Worm (Caenorhabditis elegans) whole organism, young adult: Measurements from ENCODE around the gene Y39A1C.1.

Source experiments
- C06A6.2 ChIP-seq: fragments of 200-800 bp; sonication (Bioruptor generic); conservative IDR thresholded peaks from 2 replicates; pipeline ENCODE4 v1.3.6; 2022; ENCODE audit warnings: missing genetic modification characterization, missing compliant biosample characterization
- D2030.7 ChIP-seq: fragments of 200-800 bp; sonication (Bioruptor generic); IDR thresholded peaks from 2 replicates; pipeline ENCODE4 v1.3.6; 2022; ENCODE audit warnings: missing genetic modification reagents, missing genetic modification characterization, missing compliant biosample characterization
- F49E8.2 ChIP-seq: sonication (generic microtip); optimal IDR thresholded peaks from 3 replicates; lab custom pipeline; 2017; ENCODE audit warnings: missing genetic modification characterization, mild to moderate bottlenecking, missing compliant biosample characterization, antibody characterized with exemption, moderate library complexity; ENCODE audit not compliant: insufficient read depth
- F55B11.4 ChIP-seq: sonication (generic microtip); optimal IDR thresholded peaks from 2 replicates; lab custom pipeline; 2016; ENCODE audit warnings: missing compliant biosample characterization, missing genetic modification characterization, borderline replicate concordance; ENCODE audit not compliant: insufficient read depth
- K12H6.12 ChIP-seq: fragments of 200-800 bp; sonication (Bioruptor generic); optimal IDR thresholded peaks from 2 replicates; lab custom pipeline; 2018; ENCODE audit warnings: mild to moderate bottlenecking, missing genetic modification characterization, missing compliant biosample characterization
- Y53F4B.3 ChIP-seq: fragments of 200-800 bp; sonication (Bioruptor generic); IDR thresholded peaks from 2 replicates; pipeline ENCODE4 v1.3.6; 2022; ENCODE audit warnings: missing genetic modification reagents, missing genetic modification characterization, missing compliant biosample characterization
- Y95B8A.8 ChIP-seq: fragments of 200-800 bp; sonication (Bioruptor generic); IDR thresholded peaks from 2 replicates; pipeline ENCODE4 v1.3.6; 2022; ENCODE audit warnings: missing genetic modification reagents, missing genetic modification characterization, missing compliant biosample characterization
- akir-1 ChIP-seq: fragments of 200-800 bp; sonication (Bioruptor generic); optimal IDR thresholded peaks from 2 replicates; lab custom pipeline; 2018; ENCODE audit warnings: mild to moderate bottlenecking, missing genetic modification characterization, moderate library complexity, missing compliant biosample characterization
- ama-1 ChIP-seq, 3 experiments: fragments of 150-350 bp in 1 of 3; sonication (generic microtip) in 2 of 3; optimal IDR thresholded peaks; 2 replicates each; lab custom pipeline; 2014 to 2018; ENCODE audit warnings: missing biosample characterization in 2 of 3, missing genetic modification characterization in 2 of 3, missing genetic modification reagents in 2 of 3
- aptf-2 ChIP-seq: fragments of 200-800 bp; sonication (Bioruptor generic); conservative IDR thresholded peaks from 2 replicates; pipeline ENCODE4 v1.3.6; 2022; ENCODE audit warnings: missing genetic modification reagents, missing genetic modification characterization, missing compliant biosample characterization
- aptf-3 ChIP-seq: fragments of 200-800 bp; sonication (Bioruptor generic); IDR thresholded peaks from 2 replicates; pipeline ENCODE4 v1.3.6; 2022; ENCODE audit warnings: missing genetic modification characterization, missing compliant biosample characterization
- attf-3 ChIP-seq: fragments of 200-800 bp; sonication (Bioruptor generic); conservative IDR thresholded peaks from 2 replicates; pipeline ENCODE4 v1.3.6; 2022; ENCODE audit warnings: missing genetic modification reagents, missing genetic modification characterization, missing compliant biosample characterization
- bed-2 ChIP-seq: fragments of 200-800 bp; sonication (Bioruptor generic); IDR thresholded peaks from 2 replicates; pipeline ENCODE4 v1.3.6; 2022; ENCODE audit warnings: missing genetic modification reagents, missing genetic modification characterization, missing compliant biosample characterization
- ccch-3 ChIP-seq: fragments of 200-800 bp; sonication (Bioruptor generic); optimal IDR thresholded peaks from 2 replicates; lab custom pipeline; 2018; ENCODE audit warnings: mild to moderate bottlenecking, missing genetic modification characterization, missing compliant biosample characterization
- cebp-2 ChIP-seq: fragments of 200-800 bp; sonication (Bioruptor generic); IDR thresholded peaks from 2 replicates; pipeline ENCODE4 v1.3.6; 2022; ENCODE audit warnings: missing genetic modification characterization, missing compliant biosample characterization
- ceh-100 ChIP-seq: fragments of 200-800 bp; sonication (Bioruptor generic); IDR thresholded peaks from 2 replicates; pipeline ENCODE4 v1.3.6; 2022; ENCODE audit warnings: missing genetic modification reagents, missing genetic modification characterization, missing compliant biosample characterization
- ceh-27 ChIP-seq: fragments of 200-800 bp; sonication (Bioruptor generic); optimal IDR thresholded peaks from 2 replicates; lab custom pipeline; 2018; ENCODE audit warnings: mild to moderate bottlenecking, missing genetic modification characterization, moderate library complexity, missing compliant biosample characterization
- ceh-40 ChIP-seq: fragments of 200-800 bp; sonication (Bioruptor generic); IDR thresholded peaks from 2 replicates; pipeline ENCODE4 v1.3.6; 2022; ENCODE audit warnings: missing genetic modification characterization, missing compliant biosample characterization
- ceh-58 ChIP-seq: fragments of 200-800 bp; sonication (Bioruptor generic); IDR thresholded peaks from 2 replicates; pipeline ENCODE4 v1.3.6; 2022; ENCODE audit warnings: missing genetic modification characterization, missing compliant biosample characterization
- die-1 ChIP-seq: sonication (generic microtip); optimal IDR thresholded peaks from 2 replicates; lab custom pipeline; 2016; ENCODE audit warnings: missing genotype, mild to moderate bottlenecking, missing genetic modification characterization, missing compliant biosample characterization
- hlh-26 ChIP-seq: fragments of 200-800 bp; sonication (Bioruptor generic); conservative IDR thresholded peaks from 2 replicates; pipeline ENCODE4 v1.3.6; 2022; ENCODE audit warnings: missing genetic modification reagents, missing genetic modification characterization, missing compliant biosample characterization
- hrde-1 ChIP-seq: sonication (generic microtip); optimal IDR thresholded peaks from 2 replicates; lab custom pipeline; 2016; ENCODE audit warnings: missing genetic modification characterization, mild to moderate bottlenecking, missing compliant biosample characterization, moderate library complexity, missing genotype, missing genetic modification reagents, borderline replicate concordance
- hsf-1 ChIP-seq: fragments of 200-800 bp; sonication (Bioruptor generic); IDR thresholded peaks from 2 replicates; pipeline ENCODE4 v1.3.6; 2022; ENCODE audit warnings: missing genetic modification reagents, missing genetic modification characterization, missing compliant biosample characterization
- lin-26 ChIP-seq: fragments of 200-800 bp; sonication (Bioruptor generic); IDR thresholded peaks from 2 replicates; pipeline ENCODE4 v1.3.6; 2022; ENCODE audit warnings: missing genetic modification reagents, missing genetic modification characterization, missing compliant biosample characterization
- lin-54 ChIP-seq: fragments of 200-800 bp; sonication (Bioruptor generic); optimal IDR thresholded peaks from 2 replicates; lab custom pipeline; 2018; ENCODE audit warnings: mild to moderate bottlenecking, missing genetic modification characterization, missing compliant biosample characterization
- lsl-1 ChIP-seq: fragments of 200-800 bp; sonication (Bioruptor generic); optimal IDR thresholded peaks from 2 replicates; lab custom pipeline; 2018; ENCODE audit warnings: mild to moderate bottlenecking, missing genetic modification characterization, moderate library complexity, missing compliant biosample characterization
- lsy-27 ChIP-seq: sonication (generic microtip); optimal IDR thresholded peaks from 2 replicates; lab custom pipeline; 2017; ENCODE audit warnings: missing genetic modification characterization, mild to moderate bottlenecking, missing compliant biosample characterization, antibody characterized with exemption, missing genotype, borderline replicate concordance; ENCODE audit not compliant: insufficient read depth
- madf-10 ChIP-seq: sonication (generic microtip); optimal IDR thresholded peaks from 2 replicates; lab custom pipeline; 2016; ENCODE audit warnings: mild to moderate bottlenecking, missing genetic modification characterization, missing compliant biosample characterization
- nfya-1 ChIP-seq: sonication (generic microtip); optimal IDR thresholded peaks from 2 replicates; lab custom pipeline; 2017; ENCODE audit warnings: antibody characterized with exemption, missing compliant biosample characterization, missing genetic modification characterization, borderline replicate concordance; ENCODE audit not compliant: insufficient read depth
- nfya-2 ChIP-seq: fragments of 200-800 bp; sonication (Bioruptor generic); IDR thresholded peaks from 2 replicates; pipeline ENCODE4 v1.3.6; 2022; ENCODE audit warnings: missing genetic modification reagents, missing genetic modification characterization, missing compliant biosample characterization
- nfyb-1 ChIP-seq: fragments of 200-800 bp; sonication (Bioruptor generic); IDR thresholded peaks from 2 replicates; pipeline ENCODE4 v1.3.6; 2022; ENCODE audit warnings: missing genetic modification reagents, missing genetic modification characterization, missing compliant biosample characterization
- nhr-120 ChIP-seq: fragments of 200-800 bp; sonication (Bioruptor generic); IDR thresholded peaks from 2 replicates; pipeline ENCODE4 v1.3.6; 2022; ENCODE audit warnings: missing genetic modification characterization, missing compliant biosample characterization
- nhr-27 ChIP-seq: fragments of 200-800 bp; sonication (Bioruptor generic); optimal IDR thresholded peaks from 2 replicates; lab custom pipeline; 2018; ENCODE audit warnings: mild to moderate bottlenecking, missing genetic modification characterization, moderate library complexity, missing compliant biosample characterization
- pha-4 ChIP-seq: fragments of 150-350 bp; sonication (generic microtip); optimal IDR thresholded peaks from 2 replicates; lab custom pipeline; 2014; ENCODE audit warnings: missing biosample characterization, missing genetic modification reagents, missing genetic modification characterization
- sea-2 ChIP-seq: fragments of 200-800 bp; sonication (Bioruptor generic); IDR thresholded peaks from 2 replicates; pipeline ENCODE4 v1.3.6; 2022; ENCODE audit warnings: missing genetic modification characterization, missing compliant biosample characterization
- sptf-2 ChIP-seq: fragments of 200-800 bp; sonication (Bioruptor generic); optimal IDR thresholded peaks from 2 replicates; lab custom pipeline; 2018; ENCODE audit warnings: mild to moderate bottlenecking, missing genetic modification characterization, missing compliant biosample characterization
- unc-130 ChIP-seq: sonication (generic microtip); optimal IDR thresholded peaks from 2 replicates; lab custom pipeline; 2016; ENCODE audit warnings: missing genetic modification reagents, missing genetic modification characterization, missing compliant biosample characterization
- xnd-1 ChIP-seq: sonication (generic microtip); optimal IDR thresholded peaks from 2 replicates; lab custom pipeline; 2016; ENCODE audit warnings: missing genotype, missing genetic modification reagents, missing genetic modification characterization, missing compliant biosample characterization
- zim-3 ChIP-seq: sonication (generic microtip); optimal IDR thresholded peaks from 2 replicates; lab custom pipeline; 2017; ENCODE audit warnings: mild to moderate bottlenecking, missing genetic modification characterization, moderate library complexity, missing compliant biosample characterization
- ztf-18 ChIP-seq: sonication (generic microtip); optimal IDR thresholded peaks from 2 replicates; lab custom pipeline; 2016; ENCODE audit warnings: missing genotype, mild to moderate bottlenecking, missing genetic modification characterization, missing compliant biosample characterization
- ztf-28 ChIP-seq: fragments of 200-800 bp; sonication (Bioruptor generic); IDR thresholded peaks from 2 replicates; pipeline ENCODE4 v1.3.6; 2022; ENCODE audit warnings: missing genetic modification reagents, missing genetic modification characterization, missing compliant biosample characterization

Y39A1C.1 gene

ce11 chrIII:10848858-10849257, 6.4 kb upstream of the Y39A1C.1 start, which contains the start of the genes fbxb-85 and hex-3 (continued):
- TF ChIP-seq nfya-1 (tag; lab: Kevin White, UChicago) (no peak), lin-54 (GFP tag; lab: Kevin White, UChicago) (peak; percentile 95), lsy-27 (no peak), ceh-58 (GFP tag; lab: Robert Waterston, UW) (no peak), nhr-27 (tag; lab: Kevin White, UChicago) (no peak), hlh-26 (no peak), ccch-3 (no peak), xnd-1 (tag; lab: Kevin White, UChicago) (peak; percentile 74), K12H6.12 (tag; lab: Kevin White, UChicago) (peak; percentile 82), ceh-27 (GFP tag; lab: Kevin White, UChicago) (peak; percentile 85), nhr-120 (GFP tag; lab: Robert Waterston, UW) (no peak), die-1 (peak; percentile 41), F49E8.2 (tag; lab: Kevin White, UChicago) (peak; percentile 65), ceh-40 (GFP tag; lab: Robert Waterston, UW) (no peak), hsf-1 (GFP tag; lab: Robert Waterston, UW) (peak; percentile 81), aptf-3 (GFP tag; lab: Robert Waterston, UW) (no peak), ztf-18 (peak; percentile 99), sea-2 (GFP tag; lab: Robert Waterston, UW) (0 out of 2 replicates have a peak, but pooled peaks have one; percentile 50), ama-1 (optimal IDR thresholded peaks at IDR 0.05; lab: Kevin White, UChicago) (peak; percentile 2), ama-1 (GFP tag; optimal IDR thresholded peaks at IDR 0.05; lab: Kevin White, UChicago) (peak in 1 of 2 experiments; percentile 29), Y95B8A.8 (GFP tag; lab: Robert Waterston, UW) (peak; percentile 44; the same call in 1 of the 2 replicates), nfyb-1 (peak; percentile 96), sptf-2 (no peak), C06A6.2 (peak; percentile 79), lin-26 (GFP tag; lab: Robert Waterston, UW) (peak; percentile 48; the same call in 1 of the 2 replicates)

- TF ChIP-seq unc-130 (peak; percentile 48), ceh-100 (GFP tag; lab: Robert Waterston, UW) (peak; percentile 87), zim-3 (tag; lab: Kevin White, UChicago) (no peak), bed-2 (GFP tag; lab: Robert Waterston, UW) (peak; percentile 56; the same call in 1 of the 2 replicates), Y53F4B.3 (GFP tag; lab: Robert Waterston, UW) (no peak), F49E8.2 (tag; lab: Kevin White, UChicago) (no peak), ztf-28 (GFP tag; lab: Robert Waterston, UW) (no peak), pha-4 (tag; lab: Kevin White, UChicago) (no peak), lsl-1 (GFP tag; lab: Kevin White, UChicago) (no peak), madf-10 (tag; lab: Kevin White, UChicago) (no peak), akir-1 (GFP tag; lab: Kevin White, UChicago) (peak; percentile 77), attf-3 (GFP tag; lab: Robert Waterston, UW) (0 out of 2 replicates have a peak, but pooled peaks have one; percentile 12), F55B11.4 (tag; lab: Kevin White, UChicago) (no peak), cebp-2 (GFP tag; lab: Robert Waterston, UW) (0 out of 2 replicates have a peak, but pooled peaks have one; percentile 28), nfya-2 (GFP tag; lab: Robert Waterston, UW) (no peak), aptf-2 (GFP tag; lab: Robert Waterston, UW) (peak; percentile 63; the same call in 1 of the 2 replicates), hrde-1 (no peak), ceh-27 (GFP tag; lab: Kevin White, UChicago) (peak; percentile 63), D2030.7 (GFP tag; lab: Robert Waterston, UW) (peak; percentile 27; the same call in 1 of the 2 replicates)
- TF ChIP-seq, all 124 proteins: peak for 9
These were observed 1.6 kb downstream of the Y39A1C.1 start for ce11 chrIII:10856830-10857229.
